Worm (Caenorhabditis elegans): ENCODE results near the gene Y57A10B.6.

ce11 chrII:12341566-12342223 lies 48.2 kb upstream of the Y57A10B.6 start:
- no peak for TF ChIP-seq nhr-237 (tag; optimal IDR thresholded peaks at IDR 0.05)
- TF ChIP-seq zag-1 (tag; optimal IDR thresholded peaks at IDR 0.05): no peak
- peak in 1 of 6 experiments; percentile 42 for TF ChIP-seq elt-3 (tag; optimal IDR thresholded peaks at IDR 0.05)
- no peak for TF ChIP-seq lir-3 (tag; optimal IDR thresholded peaks at IDR 0.05; ENCODE audit: poor library complexity)
- no peak for TF ChIP-seq ceh-82 (tag; optimal IDR thresholded peaks at IDR 0.05)
